Fruit fly (Drosophila melanogaster) whole organism, pupa: ENCODE measurements around the gene Spn28Da.

Source experiments
- CG12605 ChIP-seq: fragments of 200-800 bp; sonication (Bioruptor generic); IDR thresholded peaks from 2 replicates; pipeline ENCODE4 v1.3.6; 2022; ENCODE audit warnings: missing biosample characterization, missing genetic modification characterization
- CG15710 ChIP-seq: fragments of 200-800 bp; sonication (Bioruptor generic); optimal IDR thresholded peaks from 2 replicates; lab custom pipeline; 2018; ENCODE audit warnings: missing biosample characterization, mild to moderate bottlenecking, missing genetic modification characterization, moderate library complexity
- CG32121 ChIP-seq: fragments of 200-800 bp; sonication (Bioruptor generic); IDR thresholded peaks from 2 replicates; pipeline ENCODE4 v1.3.6; 2022; ENCODE audit warnings: missing biosample characterization, missing genetic modification characterization
- CG34367 ChIP-seq: fragments of 200-800 bp; sonication (Bioruptor generic); optimal IDR thresholded peaks from 2 replicates; lab custom pipeline; 2018; ENCODE audit warnings: missing biosample characterization, mild to moderate bottlenecking, missing genetic modification characterization
- CG4496 ChIP-seq: fragments of 200-800 bp; sonication (Bioruptor generic); IDR thresholded peaks from 3 replicates; pipeline ENCODE4 v1.3.6; 2022; ENCODE audit warnings: missing biosample characterization, missing genetic modification characterization
- CG8301 ChIP-seq: fragments of 200-800 bp; sonication (Bioruptor generic); optimal IDR thresholded peaks from 2 replicates; lab custom pipeline; 2018; ENCODE audit warnings: missing biosample characterization, mild to moderate bottlenecking, missing genetic modification characterization
- CG9948 ChIP-seq: fragments of 200-800 bp; sonication (Bioruptor generic); optimal IDR thresholded peaks from 2 replicates; lab custom pipeline; 2018; ENCODE audit warnings: missing biosample characterization, mild to moderate bottlenecking, missing genetic modification characterization, moderate library complexity
- EcR ChIP-seq: fragments of 200-800 bp; sonication (Bioruptor generic); optimal IDR thresholded peaks from 3 replicates; lab custom pipeline; 2019; ENCODE audit warnings: missing biosample characterization, missing genetic modification characterization, mild to moderate bottlenecking, moderate library complexity, missing genetic modification reagents
- Snoo ChIP-seq: fragments of 200-800 bp; sonication (Bioruptor generic); optimal IDR thresholded peaks from 3 replicates; lab custom pipeline; 2017; ENCODE audit warnings: missing biosample characterization, mild to moderate bottlenecking, missing genetic modification characterization, inconsistent platforms
- gl ChIP-seq: fragments of 200-800 bp; sonication (Bioruptor generic); optimal IDR thresholded peaks from 2 replicates; lab custom pipeline; 2018; ENCODE audit warnings: missing biosample characterization, mild to moderate bottlenecking, missing genetic modification characterization

- TF ChIP-seq CG32121 (GFP tag; lab: Robert Waterston, UW) (0 out of 2 replicates have a peak, but pooled peaks have one; percentile 15), CG8301 (no peak), gl (tag; lab: Kevin White, UChicago) (no peak), CG15710 (tag; lab: Kevin White, UChicago) (no peak), EcR (GFP tag; lab: Kevin White, UChicago) (no peak), CG34367 (no peak), Snoo (tag; lab: Kevin White, UChicago) (no peak), CG4496 (GFP tag; lab: Robert Waterston, UW) (no peak), CG12605 (GFP tag; lab: Robert Waterston, UW) (no peak), CG9948 (tag; lab: Kevin White, UChicago) (no peak)
Observed at dm6 chr2L:7849472-7849871, 39.5 kb downstream of the Spn28Da start.
